Fruit fly (Drosophila melanogaster) whole organism, embryonic: ENCODE measurements around the gene ohgt.

Experiments used
- CG32772 ChIP-seq: fragments of 200-800 bp; sonication (Bioruptor generic); IDR thresholded peaks from 2 replicates; pipeline ENCODE4 v1.3.6; 2022; ENCODE audit warnings: missing biosample characterization, missing genetic modification characterization
- Usf ChIP-seq: fragments of 200-800 bp; sonication (Bioruptor generic); optimal IDR thresholded peaks from 2 replicates; lab custom pipeline; 2017; ENCODE audit warnings: missing genotype, missing biosample characterization, missing genetic modification characterization

DNA sequence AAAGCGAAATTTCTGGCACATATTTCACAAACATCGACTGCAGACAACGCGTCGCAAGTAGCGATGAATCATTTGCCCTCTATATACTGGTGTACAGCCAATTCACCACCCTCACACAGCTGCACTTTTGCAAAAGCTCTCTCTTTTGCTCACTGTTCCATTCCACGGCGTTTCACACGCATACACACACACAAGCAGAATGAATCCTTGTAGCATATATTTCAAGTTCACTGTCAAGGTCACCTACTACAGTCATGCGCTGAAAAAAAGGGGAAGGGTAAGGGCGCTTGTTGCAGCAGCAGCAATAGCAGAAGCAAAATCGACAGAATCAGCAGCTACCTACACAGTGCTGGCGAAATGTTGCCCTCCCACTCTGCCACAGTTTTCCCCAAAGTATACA lies 31.7 kb downstream of the ohgt start:
- TF ChIP-seq CG32772 (GFP tag; lab: Robert Waterston, UW) (no peak), Usf (GFP tag; lab: Kevin White, UChicago) (no peak)
